Fruit fly (Drosophila melanogaster) whole organism, wandering third instar larva: ENCODE data around the gene Cyp28a5.

Experiments
- Abd-B ChIP-seq: fragments of >200 bp; optimal IDR thresholded peaks from 2 replicates; lab custom pipeline; 2017; ENCODE audit warnings: missing biosample characterization, missing genetic modification characterization
- CG32264 ChIP-seq: fragments of 200-800 bp; sonication (Bioruptor generic); optimal IDR thresholded peaks from 2 replicates; lab custom pipeline; 2016; ENCODE audit warnings: missing biosample characterization, missing genetic modification characterization
- CG9705 ChIP-seq: fragments of 200-800 bp; sonication (Bioruptor generic); optimal IDR thresholded peaks from 2 replicates; lab custom pipeline; 2018; ENCODE audit warnings: missing biosample characterization, mild to moderate bottlenecking, missing genetic modification characterization
- CrebA ChIP-seq: fragments of 200-800 bp; sonication (Bioruptor generic); optimal IDR thresholded peaks from 2 replicates; lab custom pipeline; 2016; ENCODE audit warnings: missing biosample characterization, mild to moderate bottlenecking, missing genetic modification characterization, borderline replicate concordance
- Dfd ChIP-seq: fragments of >200 bp; optimal IDR thresholded peaks from 2 replicates; lab custom pipeline; 2017; ENCODE audit warnings: missing biosample characterization, missing genetic modification characterization
- Dif ChIP-seq: fragments of 200-275, 200-300 bp; sonication (Bioruptor generic); optimal IDR thresholded peaks from 2 replicates; lab custom pipeline; 2018; ENCODE audit warnings: missing biosample characterization, missing genetic modification characterization; ENCODE audit not compliant: partially characterized antibody
- GATAd ChIP-seq: sonication (Bioruptor generic); optimal IDR thresholded peaks from 2 replicates; lab custom pipeline; 2016; ENCODE audit warnings: missing biosample characterization, missing genetic modification characterization
- HLH106 ChIP-seq: fragments of 200-800 bp; optimal IDR thresholded peaks from 3 replicates; lab custom pipeline; 2019; ENCODE audit warnings: missing biosample characterization, mild to moderate bottlenecking, missing genetic modification characterization, moderate library complexity
- Hnf4 ChIP-seq: fragments of 200-800 bp; sonication (Bioruptor generic); optimal IDR thresholded peaks from 2 replicates; lab custom pipeline; 2016; ENCODE audit warnings: missing biosample characterization, mild to moderate bottlenecking, missing genetic modification characterization
- Hr78 ChIP-seq: fragments of >200 bp; optimal IDR thresholded peaks from 2 replicates; lab custom pipeline; 2017; ENCODE audit warnings: missing biosample characterization, missing genetic modification characterization
- Hr83 ChIP-seq: fragments of 200-300 bp; sonication (Bioruptor generic); optimal IDR thresholded peaks from 2 replicates; lab custom pipeline; 2016; ENCODE audit warnings: missing biosample characterization, mild to moderate bottlenecking, missing genetic modification characterization, moderate library complexity; ENCODE audit not compliant: poor library complexity, severe bottlenecking
- Jra ChIP-seq: sonication (Bioruptor generic); optimal IDR thresholded peaks from 2 replicates; lab custom pipeline; 2016; ENCODE audit warnings: missing biosample characterization, missing genetic modification characterization
- Mio ChIP-seq: sonication (Bioruptor generic); optimal IDR thresholded peaks from 2 replicates; lab custom pipeline; 2016; ENCODE audit warnings: missing biosample characterization, missing genetic modification characterization
- Myc ChIP-seq: fragments of >200 bp; optimal IDR thresholded peaks from 2 replicates; lab custom pipeline; 2017
- OdsH ChIP-seq: fragments of 200-800 bp; sonication (Bioruptor generic); optimal IDR thresholded peaks from 2 replicates; lab custom pipeline; 2016; ENCODE audit warnings: missing biosample characterization, mild to moderate bottlenecking, missing genetic modification characterization
- Rel ChIP-seq, 2 experiments: fragments of 200-800 bp; sonication (Bioruptor generic) in 1 of 2; optimal IDR thresholded peaks; 2 replicates in 1 of 2; 3 replicates in 1 of 2; lab custom pipeline; 2016 to 2019; ENCODE audit warnings: mild to moderate bottlenecking in 2 of 2, missing biosample characterization in 2 of 2, missing genetic modification characterization in 2 of 2, moderate library complexity in 1 of 2
- Sp1 ChIP-seq: fragments of 200-800 bp; sonication (Bioruptor generic); optimal IDR thresholded peaks from 3 replicates; lab custom pipeline; 2019; ENCODE audit warnings: missing biosample characterization, mild to moderate bottlenecking, missing genetic modification characterization, moderate library complexity
- Vsx2 ChIP-seq: fragments of 200-300, 225-300 bp; sonication (Bioruptor generic); optimal IDR thresholded peaks from 2 replicates; lab custom pipeline; 2018; ENCODE audit warnings: missing biosample characterization, missing genetic modification characterization; ENCODE audit not compliant: partially characterized antibody
- br ChIP-seq: fragments of 200-800 bp; sonication (Bioruptor generic); optimal IDR thresholded peaks from 2 replicates; lab custom pipeline; 2016; ENCODE audit warnings: missing biosample characterization, missing genetic modification characterization
- brk ChIP-seq: fragments of 200-800 bp; sonication (Bioruptor generic); optimal IDR thresholded peaks from 2 replicates; lab custom pipeline; 2016; ENCODE audit warnings: missing biosample characterization, mild to moderate bottlenecking, missing genetic modification characterization
- dl ChIP-seq, 2 experiments: fragments of 175-275, 200-275 bp in 1 of 2; fragments of 200-275 bp in 1 of 2; sonication (Bioruptor generic); optimal IDR thresholded peaks; lab custom pipeline; 2018; ENCODE audit warnings: mild to moderate bottlenecking in 2 of 2, missing biosample characterization in 2 of 2, missing genetic modification characterization in 2 of 2, moderate library complexity in 2 of 2; ENCODE audit not compliant: partially characterized antibody in 2 of 2, insufficient read depth in 1 of 2
- dmrt93B ChIP-seq: fragments of 200-800 bp; sonication (Bioruptor generic); optimal IDR thresholded peaks from 2 replicates; lab custom pipeline; 2018; ENCODE audit warnings: missing biosample characterization, mild to moderate bottlenecking, missing genetic modification characterization
- ey ChIP-seq: fragments of 200-800 bp; sonication (Bioruptor generic); optimal IDR thresholded peaks from 2 replicates; lab custom pipeline; 2016; ENCODE audit warnings: missing biosample characterization, missing genetic modification characterization
- foxo ChIP-seq, 2 experiments: fragments of 200-800 bp; sonication (Bioruptor generic); optimal IDR thresholded peaks; 2 replicates in 1 of 2; 3 replicates in 1 of 2; lab custom pipeline; 2016 to 2017; ENCODE audit warnings: missing biosample characterization in 2 of 2, missing genetic modification characterization in 2 of 2
- fru ChIP-seq: fragments of 200-800 bp; sonication (Bioruptor generic); optimal IDR thresholded peaks from 3 replicates; lab custom pipeline; 2016; ENCODE audit warnings: missing biosample characterization, mild to moderate bottlenecking, missing genetic modification characterization
- h ChIP-seq: fragments of 200-800 bp; sonication (Bioruptor generic); optimal IDR thresholded peaks from 3 replicates; lab custom pipeline; 2016; ENCODE audit warnings: missing biosample characterization, mild to moderate bottlenecking, missing genetic modification characterization
- jim ChIP-seq: fragments of 175-275, 200-325 bp; sonication (Bioruptor generic); optimal IDR thresholded peaks from 2 replicates; lab custom pipeline; 2016; ENCODE audit warnings: missing biosample characterization, mild to moderate bottlenecking, missing genetic modification characterization
- lola ChIP-seq: fragments of >200 bp; optimal IDR thresholded peaks from 2 replicates; lab custom pipeline; 2017; ENCODE audit warnings: missing biosample characterization, missing genetic modification characterization
- pan ChIP-seq: fragments of >200 bp; optimal IDR thresholded peaks from 2 replicates; lab custom pipeline; 2017
- psq ChIP-seq: fragments of 200-800 bp; sonication (Bioruptor generic); optimal IDR thresholded peaks from 3 replicates; lab custom pipeline; 2017; ENCODE audit warnings: missing biosample characterization, mild to moderate bottlenecking, missing genetic modification characterization, moderate library complexity
- sage ChIP-seq: fragments of 200-800 bp; sonication (Bioruptor generic); optimal IDR thresholded peaks from 2 replicates; lab custom pipeline; 2016; ENCODE audit warnings: missing biosample characterization, mild to moderate bottlenecking, missing genetic modification characterization
- sv ChIP-seq: fragments of 200-800 bp; sonication (Bioruptor generic); optimal IDR thresholded peaks from 3 replicates; lab custom pipeline; 2016; ENCODE audit warnings: missing biosample characterization, missing genetic modification characterization
- tai ChIP-seq: sonication (Bioruptor generic); optimal IDR thresholded peaks from 2 replicates; lab custom pipeline; 2016; ENCODE audit warnings: missing biosample characterization, missing genetic modification characterization
- usp ChIP-seq: fragments of >200 bp; optimal IDR thresholded peaks from 2 replicates; lab custom pipeline; 2017; ENCODE audit warnings: missing biosample characterization, missing genetic modification characterization
- woc ChIP-seq: sonication (Bioruptor generic); optimal IDR thresholded peaks from 2 replicates; lab custom pipeline; 2016; ENCODE audit warnings: missing biosample characterization, mild to moderate bottlenecking, missing genetic modification characterization

Cyp28a5 gene

dm6 chr2L:14013478-14013877 lies 36.4 kb downstream of the Cyp28a5 start:
- TF ChIP-seq jim (no peak), h (peak; percentile 59)

- no peak for TF ChIP-seq jim
- no peak for TF ChIP-seq HLH106
- no peak for TF ChIP-seq Hnf4 (GFP tag; lab: Kevin White, UChicago)
- no peak for TF ChIP-seq Vsx2
- TF ChIP-seq OdsH (GFP tag; lab: Kevin White, UChicago): no peak
- no peak for TF ChIP-seq psq (GFP tag; lab: Kevin White, UChicago)
- TF ChIP-seq Abd-B (GFP tag; lab: Kevin White, UChicago): no peak
- no peak for TF ChIP-seq CrebA (GFP tag; lab: Kevin White, UChicago)
- no peak for TF ChIP-seq Dfd
Measured at dm6 chr2L:14015109-14015508, 38.0 kb downstream of the Cyp28a5 start.

dm6 chr2L:14019654-14020053 lies 42.6 kb downstream of the Cyp28a5 start:
- no peak for TF ChIP-seq lola (GFP tag; lab: Kevin White, UChicago)
- TF ChIP-seq, all 38 proteins: peak for 0

- no peak for TF ChIP-seq Abd-B (GFP tag; lab: Kevin White, UChicago)
- no peak for TF ChIP-seq pan (lab: Kevin White, UChicago)
- TF ChIP-seq jim: no peak
- TF ChIP-seq HLH106: no peak
- no peak for TF ChIP-seq brk
- TF ChIP-seq CrebA (GFP tag; lab: Kevin White, UChicago): no peak
- no peak for TF ChIP-seq Mio (GFP tag; lab: Kevin White, UChicago)
- TF ChIP-seq dmrt93B (GFP tag; lab: Kevin White, UChicago): no peak
- no peak for TF ChIP-seq Vsx2
- no peak for TF ChIP-seq Rel (GFP tag; optimal IDR thresholded peaks at IDR 0.05; lab: Kevin White, UChicago)
- no peak for TF ChIP-seq Rel (tag; optimal IDR thresholded peaks at IDR 0.05; lab: Kevin White, UChicago)
- TF ChIP-seq ey (GFP tag; lab: Kevin White, UChicago): no peak
- TF ChIP-seq CG32264 (GFP tag; lab: Kevin White, UChicago): no peak
- TF ChIP-seq br: no peak
- TF ChIP-seq sage: no peak
- TF ChIP-seq usp (GFP tag; lab: Kevin White, UChicago): no peak
- TF ChIP-seq lola (GFP tag; lab: Kevin White, UChicago): no peak
Measured at dm6 chr2L:14020108-14020507, 43.0 kb downstream of the Cyp28a5 start, which contains the start of gene NimC3. TSS of gene NimC3 (minus strand) at chr2L:14020208.

dm6 chr2L:14020545-14020874 lies 43.4 kb downstream of the Cyp28a5 start:
- TF ChIP-seq Abd-B (GFP tag; lab: Kevin White, UChicago) (no peak), CrebA (GFP tag; lab: Kevin White, UChicago) (peak; percentile 37), dl (GFP tag; optimal IDR thresholded peaks at IDR 0.05; lab: Kevin White, UChicago; ENCODE audit: insufficient read depth in 1 of 2, partially characterized antibody in 2 of 2) (peak in 1 of 2 experiments; percentile 27), brk (peak; percentile 2), Vsx2 (peak; percentile 91), Dif (GFP tag; lab: Kevin White, UChicago) (peak; percentile 30), jim (no peak)

dm6 chr2L:14020875-14021643 lies 44.0 kb downstream of the Cyp28a5 start:
- peak; percentile 46 for TF ChIP-seq Sp1 (GFP tag; lab: Kevin White, UChicago)
- peak; percentile 18 for TF ChIP-seq psq (GFP tag; lab: Kevin White, UChicago)
- peak; percentile 66 for TF ChIP-seq fru
- TF ChIP-seq CrebA (GFP tag; lab: Kevin White, UChicago): no peak
- peak; percentile 75 for TF ChIP-seq woc
- no peak for TF ChIP-seq usp (GFP tag; lab: Kevin White, UChicago)
- peak; percentile 28 for TF ChIP-seq sv
- TF ChIP-seq Hr78 (GFP tag; lab: Kevin White, UChicago): no peak
- TF ChIP-seq GATAd: no peak
- peak; percentile 35 for TF ChIP-seq Hr83
- peak; percentile 9 for TF ChIP-seq OdsH (GFP tag; lab: Kevin White, UChicago)
- peak; percentile 71 for TF ChIP-seq h
- TF ChIP-seq Vsx2: no peak
- TF ChIP-seq CG9705 (GFP tag; lab: Kevin White, UChicago): no peak
- peak; percentile 15 for TF ChIP-seq tai
- no peak for TF ChIP-seq dmrt93B (GFP tag; lab: Kevin White, UChicago)
- no peak for TF ChIP-seq Mio (GFP tag; lab: Kevin White, UChicago)
- peak; percentile 23 for TF ChIP-seq pan (lab: Kevin White, UChicago)
- no peak for TF ChIP-seq Abd-B (GFP tag; lab: Kevin White, UChicago)
- no peak for TF ChIP-seq Rel (GFP tag; optimal IDR thresholded peaks at IDR 0.05; lab: Kevin White, UChicago)
- no peak for TF ChIP-seq Rel (tag; optimal IDR thresholded peaks at IDR 0.05; lab: Kevin White, UChicago)
- TF ChIP-seq lola (GFP tag; lab: Kevin White, UChicago): no peak
- TF ChIP-seq ey (GFP tag; lab: Kevin White, UChicago): peak; percentile 24
- peak; percentile 55 for TF ChIP-seq sage
- TF ChIP-seq dl (GFP tag; optimal IDR thresholded peaks at IDR 0.05; lab: Kevin White, UChicago; ENCODE audit: insufficient read depth in 1 of 2, partially characterized antibody in 2 of 2): no peak
- TF ChIP-seq HLH106: peak; percentile 49
- TF ChIP-seq Myc: no peak
- peak; percentile 28 for TF ChIP-seq Dfd
- no peak for TF ChIP-seq Jra
- peak; percentile 2 to 71 for TF ChIP-seq foxo (GFP tag; optimal IDR thresholded peaks at IDR 0.05; lab: Kevin White, UChicago)
